Worm (Caenorhabditis elegans) whole organism, early embryonic: ENCODE results near the gene srh-70.
"Not testable (repeated sequence)": the region's sequence is repeated elsewhere in the genome, so short reads cannot be mapped to it uniquely, and the experiment has no call there.

Experiments
- B0310.2 ChIP-seq: sonication (generic microtip); optimal IDR thresholded peaks from 2 replicates; lab custom pipeline; 2016; ENCODE audit warnings: mild to moderate bottlenecking, missing genetic modification characterization, missing compliant biosample characterization
- ama-1 ChIP-seq: fragments of 150-350 bp; optimal IDR thresholded peaks from 2 replicates; lab custom pipeline; 2014
- ceh-13 ChIP-seq: fragments of 200-800 bp; sonication (Bioruptor generic); optimal IDR thresholded peaks from 2 replicates; lab custom pipeline; 2018; ENCODE audit warnings: mild to moderate bottlenecking, missing genetic modification characterization, missing compliant biosample characterization
- ceh-36 ChIP-seq: sonication (generic microtip); optimal IDR thresholded peaks from 2 replicates; lab custom pipeline; 2016; ENCODE audit warnings: missing genetic modification characterization, inconsistent platforms, missing compliant biosample characterization
- ets-7 ChIP-seq: sonication (generic microtip); optimal IDR thresholded peaks from 2 replicates; lab custom pipeline; 2016; ENCODE audit warnings: missing genotype, missing genetic modification characterization, missing compliant biosample characterization
- flt-1 ChIP-seq: fragments of 200-800 bp; sonication (Bioruptor generic); IDR thresholded peaks from 2 replicates; pipeline ENCODE4 v1.3.6; 2022; ENCODE audit warnings: missing genetic modification characterization, missing compliant biosample characterization
- hmbx-1 ChIP-seq: sonication (generic microtip); optimal IDR thresholded peaks from 2 replicates; lab custom pipeline; 2016; ENCODE audit warnings: mild to moderate bottlenecking, missing genetic modification characterization, missing compliant biosample characterization
- hmg-4 ChIP-seq: fragments of 200-800 bp; sonication (Bioruptor generic); optimal IDR thresholded peaks from 2 replicates; lab custom pipeline; 2018; ENCODE audit warnings: mild to moderate bottlenecking, missing genetic modification characterization, missing compliant biosample characterization
- pes-1 ChIP-seq: fragments of 200-800 bp; sonication (Bioruptor generic); IDR thresholded peaks from 2 replicates; pipeline ENCODE4 v1.3.6; 2022; ENCODE audit warnings: missing genetic modification reagents, missing genetic modification characterization, missing compliant biosample characterization
- sea-1 ChIP-seq: fragments of 200-800 bp; sonication (Bioruptor generic); conservative IDR thresholded peaks from 2 replicates; pipeline ENCODE4 v1.3.6; 2022; ENCODE audit warnings: missing genetic modification characterization, missing compliant biosample characterization
- tbx-37 ChIP-seq: fragments of 200-800 bp; sonication (Bioruptor generic); conservative IDR thresholded peaks from 2 replicates; pipeline ENCODE4 v1.3.6; 2022; ENCODE audit warnings: missing genetic modification reagents, missing genetic modification characterization, missing compliant biosample characterization
- tra-4 ChIP-seq: sonication (generic microtip); optimal IDR thresholded peaks from 2 replicates; lab custom pipeline; 2017; ENCODE audit warnings: missing genetic modification characterization, missing compliant biosample characterization

DNA sequence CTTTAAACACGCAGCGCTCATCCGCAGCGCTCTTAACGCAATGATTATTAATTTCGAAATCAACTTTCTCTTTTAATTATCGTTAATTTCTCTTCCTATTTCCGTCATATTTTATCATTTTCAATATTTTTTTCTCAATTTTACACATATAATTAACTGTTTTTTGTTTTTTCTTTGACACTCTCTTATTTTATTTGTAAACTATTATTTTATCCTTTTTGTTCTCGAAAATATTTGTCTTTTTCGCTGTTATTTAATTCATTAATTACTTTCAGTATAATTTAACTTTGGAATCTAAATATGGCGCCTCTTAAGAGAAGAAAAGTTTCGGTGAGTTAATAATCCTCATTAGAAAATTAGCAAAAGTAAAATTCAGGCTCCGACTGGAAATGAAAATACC lies 17.5 kb upstream of the srh-70 start, which contains the start of gene F49C5.3:
- not testable (repeated sequence) for TF ChIP-seq ama-1; tra-4; tbx-37; flt-1 (GFP tag; lab: Robert Waterston, UW); ceh-36 (tag; lab: Kevin White, UChicago); pes-1 (GFP tag; lab: Robert Waterston, UW); hmbx-1 (tag; lab: Kevin White, UChicago); B0310.2; ceh-13 (GFP tag; lab: Kevin White, UChicago); sea-1 (GFP tag; lab: Robert Waterston, UW); ets-7 (tag; lab: Kevin White, UChicago); hmg-4 (GFP tag; lab: Kevin White, UChicago)
